Worm (Caenorhabditis elegans) whole organism, dauer: Measurements from ENCODE around the gene col-39.

Experiments
- unc-62 ChIP-seq: sonication (generic microtip); optimal IDR thresholded peaks from 2 replicates; lab custom pipeline; 2017; ENCODE audit warnings: missing biosample characterization, missing genetic modification reagents, missing genetic modification characterization

col-39 gene

DNA sequence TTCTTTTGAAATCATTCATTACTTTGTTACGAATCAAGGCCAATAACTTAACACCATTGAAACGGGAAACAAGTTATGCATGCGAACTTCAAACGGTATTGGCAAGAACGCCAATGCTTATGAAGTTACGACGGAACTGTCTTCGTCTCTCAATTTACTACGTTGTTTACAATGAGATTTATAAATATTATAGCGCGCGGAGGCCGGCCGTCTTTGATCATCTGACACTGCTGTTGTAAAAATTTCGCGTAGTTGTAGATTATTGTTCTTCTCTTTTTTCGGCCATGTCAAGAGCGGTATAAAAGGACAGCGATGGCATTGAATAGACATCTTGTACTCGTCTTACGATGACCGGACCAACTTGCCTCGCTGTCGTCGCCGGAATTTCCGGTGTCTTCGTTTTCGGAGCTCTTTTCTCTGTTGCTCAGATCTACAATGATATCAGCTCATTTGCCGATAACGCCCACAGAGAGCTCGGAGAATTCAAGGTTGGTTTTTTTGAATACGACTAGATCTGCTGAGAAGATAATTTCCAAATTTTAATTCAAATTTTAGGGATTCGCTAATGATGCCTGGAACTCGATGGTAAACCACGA lies at the start of gene col-39:
Gene col-39, plus strand, starts transcription at position 342 of the 596 bp plus-strand sequence.
- no peak for TF ChIP-seq unc-62 (GFP tag; lab: Kevin White, UChicago)

DNA sequence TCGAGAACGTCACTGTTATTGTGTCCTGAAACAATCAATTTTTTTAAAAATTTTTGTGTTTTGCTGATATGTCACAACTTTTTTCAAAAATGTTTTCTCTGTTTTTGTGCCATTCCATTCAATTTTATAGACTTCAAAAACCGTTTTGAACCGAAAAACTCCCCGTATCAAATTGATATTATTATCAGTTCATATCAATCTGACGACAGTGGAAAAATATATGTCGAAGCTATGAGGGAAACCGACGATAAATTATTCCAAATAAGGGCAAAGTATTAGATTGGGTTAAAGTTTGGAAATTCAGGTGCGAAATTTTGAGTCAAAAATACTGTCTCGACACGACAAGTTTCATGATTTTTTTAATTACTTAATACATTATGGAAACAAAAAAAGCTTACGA lies 48.3 kb upstream of the col-39 start:
- no peak for TF ChIP-seq unc-62 (GFP tag; lab: Kevin White, UChicago)

DNA sequence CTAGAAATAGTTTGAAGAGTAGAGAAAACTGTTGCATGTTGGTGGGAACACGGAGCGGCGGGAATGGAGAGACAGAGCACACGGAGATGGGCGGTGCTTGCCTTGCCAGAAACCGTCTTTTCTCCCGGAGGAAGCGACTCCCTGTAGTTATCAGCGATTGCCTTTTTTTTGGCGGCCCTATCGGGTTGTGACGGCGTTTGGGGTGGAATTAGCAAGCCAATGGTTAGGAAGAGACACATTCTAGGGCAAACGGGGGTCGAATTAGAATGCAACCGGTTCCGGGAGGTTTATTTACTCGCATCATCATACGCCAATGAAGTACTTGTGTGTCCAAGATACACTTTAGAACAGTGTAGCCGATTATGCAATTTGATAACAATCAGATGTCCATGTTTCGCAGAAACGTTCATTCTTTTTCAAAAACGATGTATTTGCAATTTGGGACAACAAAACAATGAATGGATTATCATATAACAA lies 47.0 kb upstream of the col-39 start, which contains the start of gene lact-3:
Gene lact-3, minus strand, starts transcription at position 51 of the 477 bp plus-strand sequence.
- TF ChIP-seq unc-62 (GFP tag; lab: Kevin White, UChicago) = no peak

DNA sequence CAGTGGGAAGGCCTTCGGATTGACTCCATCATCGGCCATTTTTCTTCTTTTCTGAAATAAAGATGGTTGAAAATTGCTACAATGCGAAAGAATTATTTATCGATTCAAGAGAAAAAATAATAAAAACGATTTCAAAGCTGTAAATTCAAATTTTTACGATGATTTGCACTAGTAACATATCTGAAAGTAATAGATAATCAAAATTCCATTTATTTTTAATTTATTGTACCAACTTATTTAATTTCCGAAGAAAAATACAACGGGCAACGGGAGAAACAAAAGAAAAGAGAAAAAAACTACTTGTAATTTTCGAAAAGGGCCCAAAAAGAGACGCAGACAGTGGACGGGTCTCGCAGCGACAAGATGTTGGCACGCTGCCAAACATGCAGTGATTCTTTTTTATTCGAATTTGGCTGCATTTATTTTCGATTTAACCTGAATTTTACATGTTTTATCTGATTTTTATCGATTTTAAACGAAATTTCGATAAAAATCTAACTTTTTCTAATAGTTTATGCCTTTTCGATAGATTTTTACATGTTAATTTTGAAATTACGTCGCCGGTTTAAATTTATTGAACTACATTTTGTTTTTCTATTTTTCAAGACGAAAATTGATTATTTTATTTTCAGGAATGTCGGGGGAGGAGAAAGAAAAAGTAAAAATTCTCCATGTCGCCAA lies 46.0 kb upstream of the col-39 start, which contains the start of the genes snu-13 and rsp-7:
Gene snu-13, minus strand, starts transcription at position 51 of the 681 bp plus-strand sequence.
Gene rsp-7, plus strand, starts transcription at position 631 of the 681 bp plus-strand sequence.
- TF ChIP-seq unc-62 (GFP tag; lab: Kevin White, UChicago) = no peak

DNA sequence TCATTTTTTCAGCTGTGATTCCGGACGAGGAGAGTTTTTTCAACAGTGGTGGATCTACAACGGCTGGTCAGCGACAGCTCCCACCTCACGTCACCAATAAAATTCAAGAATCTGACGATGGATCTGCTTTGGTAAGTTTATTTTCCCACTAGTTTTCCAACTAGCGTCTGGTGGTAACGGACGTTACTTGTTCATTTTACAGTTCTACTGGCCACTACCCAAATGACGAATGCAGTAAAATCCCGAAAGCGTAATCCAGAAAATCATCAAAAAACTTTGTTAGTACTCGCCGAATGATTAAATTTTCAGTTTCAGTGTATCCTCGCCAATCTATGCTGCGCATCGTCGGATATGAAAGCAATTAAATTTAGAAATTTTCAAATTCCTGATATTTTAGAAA lies 45.1 kb upstream of the col-39 start:
- no peak for TF ChIP-seq unc-62 (GFP tag; lab: Kevin White, UChicago)

DNA sequence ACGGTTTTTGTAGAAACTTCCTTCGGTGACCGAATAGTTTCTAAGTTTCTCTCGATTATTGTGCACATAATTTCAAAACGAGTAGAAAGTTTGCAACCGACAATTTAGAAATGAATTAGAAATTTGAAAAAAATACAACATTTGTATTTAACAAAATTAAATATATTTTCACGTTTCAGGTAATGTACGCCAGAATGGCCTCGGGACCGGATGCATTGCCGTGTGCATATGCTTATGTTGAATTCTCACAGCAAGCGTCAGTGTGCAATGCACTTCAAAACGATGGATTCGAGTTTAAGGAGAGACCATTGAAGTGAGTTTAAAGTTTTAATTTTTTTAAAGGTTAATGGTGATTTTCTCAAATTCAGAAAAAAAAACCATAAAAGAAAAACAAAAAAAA lies 43.8 kb upstream of the col-39 start, which contains the start of gene marc-2:
Gene marc-2, minus strand, starts transcription at position 101 of the 400 bp plus-strand sequence.
- no peak for TF ChIP-seq unc-62 (GFP tag; lab: Kevin White, UChicago)

DNA sequence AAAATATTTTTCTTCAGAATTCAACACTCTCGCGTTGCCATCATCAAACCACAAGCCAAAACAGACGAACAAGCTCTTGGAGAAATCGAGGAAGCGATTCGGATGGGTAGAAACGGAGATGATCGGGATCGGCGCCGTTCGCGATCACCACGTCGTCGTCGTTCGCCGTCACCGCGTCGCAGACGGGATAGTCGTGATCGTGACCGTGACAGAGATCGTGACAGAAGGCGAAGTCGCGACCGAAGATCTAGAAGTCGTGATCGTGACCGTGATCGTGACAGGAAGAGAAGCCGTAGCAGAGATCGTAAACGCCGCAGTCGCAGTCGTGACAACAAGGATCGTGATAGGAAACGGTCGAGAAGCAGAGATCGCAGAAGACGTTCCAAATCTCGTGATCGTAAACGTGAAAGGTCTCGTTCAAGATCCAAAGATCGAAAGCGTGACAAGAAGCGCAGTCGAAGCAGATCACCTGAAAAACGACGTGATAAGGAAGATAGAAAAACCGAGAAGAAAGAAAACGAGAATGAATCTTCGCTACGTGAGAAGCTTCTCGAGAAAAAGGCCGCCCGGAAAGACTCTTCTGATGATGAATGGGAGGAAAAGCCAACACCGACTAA lies 43.2 kb upstream of the col-39 start:
- no peak for TF ChIP-seq unc-62 (GFP tag; lab: Kevin White, UChicago)

DNA sequence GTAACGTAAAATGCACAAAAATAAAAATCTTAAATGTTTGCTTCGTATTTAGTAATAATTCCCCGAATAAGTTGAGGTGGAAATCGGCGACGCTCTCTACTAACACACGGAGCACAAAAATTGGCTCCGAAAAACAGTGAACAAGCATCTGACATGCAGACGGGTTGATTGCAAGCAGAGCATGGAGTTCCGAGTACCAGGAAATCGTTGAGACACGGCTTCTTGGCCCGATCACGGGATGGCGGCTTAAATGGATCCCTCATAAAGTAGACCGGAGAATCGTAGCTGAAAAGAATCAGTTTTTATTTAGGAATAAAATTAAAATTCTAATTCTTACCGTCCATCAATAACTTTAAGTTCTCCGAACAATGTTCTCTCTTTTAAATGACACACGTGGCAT lies 42.4 kb upstream of the col-39 start:
- TF ChIP-seq unc-62 (GFP tag; lab: Kevin White, UChicago) = no peak

DNA sequence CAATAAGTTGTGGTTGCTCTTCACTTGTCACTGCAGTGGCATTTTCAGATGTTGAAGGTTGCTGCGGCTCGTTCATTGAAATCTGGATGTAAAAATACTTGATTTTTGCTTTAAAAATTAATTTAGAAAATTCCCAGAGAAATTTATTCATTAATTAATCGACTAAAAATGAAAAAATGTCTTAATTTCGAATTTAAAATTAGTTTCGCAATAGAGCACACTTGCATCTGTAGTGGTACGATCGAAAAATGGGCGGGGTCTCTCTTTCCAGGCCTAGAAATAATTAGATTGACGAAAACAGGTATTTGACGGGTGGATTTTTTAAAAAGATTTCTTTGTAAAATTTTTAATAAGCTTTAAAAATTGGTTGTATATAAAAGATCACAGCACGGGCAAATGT lies 42.0 kb upstream of the col-39 start, which contains the start of gene D2089.8:
Gene D2089.8, minus strand, starts transcription at position 84 of the 400 bp plus-strand sequence.
- no peak for TF ChIP-seq unc-62 (GFP tag; lab: Kevin White, UChicago)

DNA sequence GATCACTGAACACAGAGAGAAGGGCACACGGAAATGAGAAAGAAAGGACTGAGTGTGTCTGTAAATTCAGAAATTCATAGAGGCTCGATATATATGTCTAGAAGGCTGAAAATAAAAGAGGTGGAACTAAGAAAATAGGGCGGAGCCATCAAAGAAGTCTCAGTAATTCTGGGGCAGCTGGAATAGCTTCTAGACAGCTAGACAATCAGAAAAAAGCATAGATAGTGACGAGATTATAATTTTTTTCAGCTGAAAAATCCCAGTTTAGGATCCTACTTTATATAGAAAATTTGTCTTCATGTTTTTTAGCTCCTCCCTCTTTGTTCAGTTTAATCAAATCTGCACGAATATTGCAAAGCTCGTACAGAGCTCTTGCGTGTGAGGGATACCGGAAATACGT lies 39.7 kb upstream of the col-39 start, which contains the start of gene D2089.3:
Gene D2089.3, minus strand, starts transcription at position 101 of the 400 bp plus-strand sequence.
- no peak for TF ChIP-seq unc-62 (GFP tag; lab: Kevin White, UChicago)

DNA sequence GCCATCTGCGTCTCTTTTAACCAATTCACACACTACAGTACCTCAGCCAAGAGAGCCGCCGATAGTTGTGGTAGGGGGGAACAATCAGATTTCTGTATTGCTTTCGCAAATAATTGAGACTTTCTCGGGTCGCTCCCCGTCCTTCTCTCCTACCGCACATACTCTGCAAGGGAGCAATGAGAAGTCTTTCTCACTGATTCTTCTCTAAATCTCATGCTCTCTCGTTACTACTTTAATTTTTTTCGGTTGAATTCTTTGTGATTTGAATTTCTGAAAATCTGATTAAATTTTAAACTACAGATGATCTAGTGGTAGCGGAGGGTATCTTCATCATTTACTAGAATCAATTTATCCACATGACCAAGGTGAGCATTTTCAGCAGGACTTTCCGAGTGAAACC lies 29.4 kb upstream of the col-39 start, which contains the start of gene ptb-1:
Gene ptb-1, plus strand, starts transcription at position 301 of the 400 bp plus-strand sequence.
- no peak for TF ChIP-seq unc-62 (GFP tag; lab: Kevin White, UChicago)

DNA sequence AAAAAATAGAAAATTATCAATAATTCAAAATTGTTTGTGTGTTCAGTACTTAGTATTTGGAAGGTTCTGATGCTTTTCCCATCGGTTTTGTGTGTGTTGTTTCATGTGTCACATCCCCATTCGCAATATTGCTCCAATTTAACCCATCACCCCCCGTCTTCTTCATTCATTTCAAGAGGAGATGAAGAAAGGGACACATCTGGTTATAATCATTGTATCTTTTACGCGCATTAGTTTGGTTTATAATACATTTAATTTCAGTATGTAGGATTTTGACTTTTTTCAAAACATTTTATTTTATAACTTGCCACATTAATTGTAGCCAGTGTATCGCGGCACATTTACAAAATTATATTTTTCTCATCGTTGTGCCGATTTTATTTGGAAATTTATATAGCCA lies 24.6 kb upstream of the col-39 start:
- no peak for TF ChIP-seq unc-62 (GFP tag; lab: Kevin White, UChicago)

DNA sequence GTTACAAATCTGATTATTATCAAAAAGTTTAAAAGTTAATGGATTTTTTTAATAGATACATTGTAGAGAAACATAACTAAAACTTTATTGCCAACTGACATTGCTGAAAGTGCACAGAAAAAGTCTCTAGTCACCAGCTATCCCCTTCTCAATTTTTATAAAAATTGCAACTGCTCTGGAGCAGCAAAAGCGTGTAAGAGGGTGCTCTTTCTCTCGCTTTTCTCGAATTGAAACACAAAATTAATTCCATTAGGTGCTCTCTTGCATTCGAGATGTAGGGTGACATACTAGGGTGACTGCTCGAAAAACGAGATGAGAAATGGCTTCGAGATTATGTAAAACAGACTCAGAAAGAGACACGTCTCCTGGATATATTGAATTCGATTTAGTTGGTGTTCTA lies 24.1 kb upstream of the col-39 start:
- TF ChIP-seq unc-62 (GFP tag; lab: Kevin White, UChicago) = no peak

DNA sequence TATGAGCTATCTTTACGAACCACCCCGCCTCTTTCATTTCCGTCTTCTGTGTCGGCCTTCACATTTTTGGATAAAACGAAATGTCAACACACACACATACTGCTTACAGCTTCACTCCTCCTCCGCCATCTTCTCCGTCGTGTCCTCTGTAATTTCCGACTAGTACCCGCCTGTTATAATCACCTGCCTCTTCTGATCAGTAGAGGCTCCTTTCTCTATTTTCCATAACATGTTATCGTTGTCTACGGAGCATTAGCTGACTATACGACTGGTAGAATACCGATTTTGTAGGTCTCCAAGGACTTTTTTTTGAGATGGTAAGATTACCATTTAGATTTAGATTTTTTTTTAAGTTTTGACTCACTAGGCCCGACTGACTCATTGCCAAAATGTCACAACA lies 19.8 kb upstream of the col-39 start:
- no peak for TF ChIP-seq unc-62 (GFP tag; lab: Kevin White, UChicago)

DNA sequence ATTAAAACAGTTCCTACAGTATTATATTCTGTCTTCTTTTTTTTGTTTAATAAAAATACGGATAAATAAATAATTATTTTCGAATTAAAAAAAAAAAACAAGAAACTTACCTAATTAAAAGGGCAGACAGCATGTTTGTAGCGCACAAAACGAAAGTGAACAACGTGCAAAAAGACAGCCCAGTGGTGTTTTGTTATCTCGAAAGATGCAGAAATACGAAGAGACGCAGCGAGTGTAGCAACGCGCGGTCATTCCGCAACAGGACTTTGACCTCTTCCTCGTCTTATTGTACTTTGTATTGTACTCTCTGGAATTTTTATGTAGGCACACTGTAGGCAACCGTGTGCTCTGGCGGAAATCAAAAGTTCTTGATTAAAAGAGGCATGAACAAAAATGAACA lies 11.1 kb upstream of the col-39 start, which contains the start of gene gbh-1:
Gene gbh-1, minus strand, starts transcription at position 149 of the 400 bp plus-strand sequence.
- TF ChIP-seq unc-62 (GFP tag; lab: Kevin White, UChicago) = no peak

DNA sequence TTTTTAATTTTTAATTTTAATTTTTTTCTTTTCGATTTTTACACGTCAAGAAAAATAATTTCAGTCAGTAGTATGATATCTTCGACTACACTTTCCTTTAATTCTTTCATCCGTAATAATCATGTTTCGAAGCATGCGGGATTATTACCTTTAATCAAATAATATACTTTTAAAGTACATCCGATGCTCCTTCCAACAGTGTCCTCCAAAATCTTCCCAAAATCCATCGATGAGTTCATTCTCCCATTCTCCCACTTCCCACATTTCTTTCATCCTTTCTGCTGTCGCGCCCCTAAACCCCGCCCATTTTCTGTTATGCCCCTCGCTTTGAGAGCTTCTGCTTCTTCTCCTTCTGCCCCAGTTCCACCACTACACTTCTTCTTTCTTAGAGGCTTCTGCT lies 10.0 kb upstream of the col-39 start, which contains the start of gene lgc-57:
Gene lgc-57, plus strand, starts transcription at position 301 of the 400 bp plus-strand sequence.
- no peak for TF ChIP-seq unc-62 (GFP tag; lab: Kevin White, UChicago)
